Worm (Caenorhabditis elegans): Measurements from ENCODE around the gene F17C11.22.

The F17C11.22 gene

ce11 chrV:10970070-10970469 lies at the start of gene F17C11.22:
Gene F17C11.22, minus strand, starts transcription at chrV:10970170.
- TF ChIP-seq ets-7 (tag; optimal IDR thresholded peaks at IDR 0.05) (no peak), B0310.2 (tag; optimal IDR thresholded peaks at IDR 0.05) (no peak), ceh-13 (GFP tag; optimal IDR thresholded peaks at IDR 0.05) (no peak), pes-1 (GFP tag; IDR thresholded peaks at IDR 0.05) (no peak), F13C5.2 (tag; optimal IDR thresholded peaks at IDR 0.05) (no peak), hmg-4 (GFP tag; optimal IDR thresholded peaks at IDR 0.05) (no peak), flt-1 (GFP tag; IDR thresholded peaks at IDR 0.05) (no peak), scrt-1 (GFP tag; IDR thresholded peaks at IDR 0.05) (no peak)

ce11 chrV:11016846-11017553 lies 47.0 kb upstream of the F17C11.22 start:
- no peak for TF ChIP-seq scrt-1 (GFP tag; IDR thresholded peaks at IDR 0.05)
- no peak for TF ChIP-seq aly-1 (tag; optimal IDR thresholded peaks at IDR 0.05)
- TF ChIP-seq hmg-4 (GFP tag; optimal IDR thresholded peaks at IDR 0.05), result no peak
- no peak for TF ChIP-seq ama-1 (optimal IDR thresholded peaks at IDR 0.05)
- no peak for TF ChIP-seq ets-7 (tag; optimal IDR thresholded peaks at IDR 0.05)
- TF ChIP-seq sea-1 (GFP tag; conservative IDR thresholded peaks at IDR 0.05), result no peak
- no peak for TF ChIP-seq hnd-1 (tag; optimal IDR thresholded peaks at IDR 0.05)
- TF ChIP-seq ceh-36 (tag; optimal IDR thresholded peaks at IDR 0.05), result no peak
- TF ChIP-seq flt-1 (GFP tag; IDR thresholded peaks at IDR 0.05), result no peak
- no peak for TF ChIP-seq tbx-37 (GFP tag; conservative IDR thresholded peaks at IDR 0.05)
- no peak for TF ChIP-seq hmbx-1 (tag; optimal IDR thresholded peaks at IDR 0.05)
- no peak for TF ChIP-seq B0310.2 (tag; optimal IDR thresholded peaks at IDR 0.05)
- no peak for TF ChIP-seq F13C5.2 (tag; optimal IDR thresholded peaks at IDR 0.05)

ce11 chrV:11014758-11015157 lies 44.8 kb upstream of the F17C11.22 start:
- no peak for TF ChIP-seq tbx-11 (GFP tag; IDR thresholded peaks at IDR 0.05)
- TF ChIP-seq ceh-36 (tag; optimal IDR thresholded peaks at IDR 0.05), result no peak
- TF ChIP-seq tra-4 (tag; optimal IDR thresholded peaks at IDR 0.05), result no peak

- TF ChIP-seq F13C5.2 (tag; optimal IDR thresholded peaks at IDR 0.05), result no peak
- TF ChIP-seq tbx-11 (GFP tag; IDR thresholded peaks at IDR 0.05), result no peak
- no peak for TF ChIP-seq sea-1 (GFP tag; conservative IDR thresholded peaks at IDR 0.05)
- TF ChIP-seq scrt-1 (GFP tag; IDR thresholded peaks at IDR 0.05), result no peak
- TF ChIP-seq hmbx-1 (tag; optimal IDR thresholded peaks at IDR 0.05), result no peak
- TF ChIP-seq ama-1 (optimal IDR thresholded peaks at IDR 0.05), result no peak
- TF ChIP-seq flt-1 (GFP tag; IDR thresholded peaks at IDR 0.05), result no peak
- TF ChIP-seq pes-1 (GFP tag; IDR thresholded peaks at IDR 0.05), result no peak
- no peak for TF ChIP-seq ceh-13 (GFP tag; optimal IDR thresholded peaks at IDR 0.05)
- TF ChIP-seq hmg-4 (GFP tag; optimal IDR thresholded peaks at IDR 0.05), result no peak
- no peak for TF ChIP-seq ets-7 (tag; optimal IDR thresholded peaks at IDR 0.05)
- TF ChIP-seq hnd-1 (tag; optimal IDR thresholded peaks at IDR 0.05), result no peak
- TF ChIP-seq ceh-36 (tag; optimal IDR thresholded peaks at IDR 0.05), result no peak
- TF ChIP-seq tbx-37 (GFP tag; conservative IDR thresholded peaks at IDR 0.05), result no peak
- TF ChIP-seq B0310.2 (tag; optimal IDR thresholded peaks at IDR 0.05), result no peak
- no peak for TF ChIP-seq tra-4 (tag; optimal IDR thresholded peaks at IDR 0.05)
- TF ChIP-seq aly-1 (tag; optimal IDR thresholded peaks at IDR 0.05), result no peak
These were observed 43.2 kb upstream of the F17C11.22 start for ce11 chrV:11013179-11013578.

- no peak for TF ChIP-seq flt-1 (GFP tag; IDR thresholded peaks at IDR 0.05)
- TF ChIP-seq scrt-1 (GFP tag; IDR thresholded peaks at IDR 0.05), result no peak
- TF ChIP-seq sea-1 (GFP tag; conservative IDR thresholded peaks at IDR 0.05), result no peak
These were observed 42.4 kb upstream of the F17C11.22 start, which contains the start of gene C13G3.1 for ce11 chrV:11012419-11012818. Gene C13G3.1, minus strand, starts transcription at chrV:11012465.

ce11 chrV:11011807-11012206 lies 41.8 kb upstream of the F17C11.22 start:
- no peak for TF ChIP-seq ets-7 (tag; optimal IDR thresholded peaks at IDR 0.05)
- no peak for TF ChIP-seq tbx-37 (GFP tag; conservative IDR thresholded peaks at IDR 0.05)
- TF ChIP-seq hnd-1 (tag; optimal IDR thresholded peaks at IDR 0.05), result no peak
- TF ChIP-seq tra-4 (tag; optimal IDR thresholded peaks at IDR 0.05), result no peak
- TF ChIP-seq flt-1 (GFP tag; IDR thresholded peaks at IDR 0.05), result no peak
- TF ChIP-seq pes-1 (GFP tag; IDR thresholded peaks at IDR 0.05), result no peak
- TF ChIP-seq hmg-4 (GFP tag; optimal IDR thresholded peaks at IDR 0.05), result no peak
- no peak for TF ChIP-seq B0310.2 (tag; optimal IDR thresholded peaks at IDR 0.05)
- no peak for TF ChIP-seq aly-1 (tag; optimal IDR thresholded peaks at IDR 0.05)
- TF ChIP-seq ama-1 (optimal IDR thresholded peaks at IDR 0.05), result no peak
- TF ChIP-seq ceh-36 (tag; optimal IDR thresholded peaks at IDR 0.05), result no peak
- TF ChIP-seq ceh-13 (GFP tag; optimal IDR thresholded peaks at IDR 0.05), result no peak

ce11 chrV:11010768-11011167 lies 40.8 kb upstream of the F17C11.22 start:
- no peak for TF ChIP-seq ceh-36 (tag; optimal IDR thresholded peaks at IDR 0.05)
- TF ChIP-seq aly-1 (tag; optimal IDR thresholded peaks at IDR 0.05), result no peak
- no peak for TF ChIP-seq flt-1 (GFP tag; IDR thresholded peaks at IDR 0.05)
- TF ChIP-seq ceh-13 (GFP tag; optimal IDR thresholded peaks at IDR 0.05), result no peak
- no peak for TF ChIP-seq F13C5.2 (tag; optimal IDR thresholded peaks at IDR 0.05)

- TF ChIP-seq hmg-4 (GFP tag; optimal IDR thresholded peaks at IDR 0.05) (no peak), ceh-36 (tag; optimal IDR thresholded peaks at IDR 0.05) (no peak), ets-7 (tag; optimal IDR thresholded peaks at IDR 0.05) (no peak), tbx-37 (GFP tag; conservative IDR thresholded peaks at IDR 0.05) (no peak), ceh-13 (GFP tag; optimal IDR thresholded peaks at IDR 0.05) (no peak), tbx-11 (GFP tag; IDR thresholded peaks at IDR 0.05) (no peak), B0310.2 (tag; optimal IDR thresholded peaks at IDR 0.05) (no peak), sea-1 (GFP tag; conservative IDR thresholded peaks at IDR 0.05) (no peak), F13C5.2 (tag; optimal IDR thresholded peaks at IDR 0.05) (no peak), hnd-1 (tag; optimal IDR thresholded peaks at IDR 0.05) (no peak), flt-1 (GFP tag; IDR thresholded peaks at IDR 0.05) (no peak), pes-1 (GFP tag; IDR thresholded peaks at IDR 0.05) (no peak), ama-1 (optimal IDR thresholded peaks at IDR 0.05) (no peak), scrt-1 (GFP tag; IDR thresholded peaks at IDR 0.05) (no peak), aly-1 (tag; optimal IDR thresholded peaks at IDR 0.05) (no peak), tra-4 (tag; optimal IDR thresholded peaks at IDR 0.05) (no peak), hmbx-1 (tag; optimal IDR thresholded peaks at IDR 0.05) (no peak)
These were observed 39.2 kb upstream of the F17C11.22 start for ce11 chrV:11009124-11009524.

Measured in whole organism, early embryonic.